Fruit fly (Drosophila melanogaster) whole organism, embryonic: ENCODE measurements around the gene Prp3.

ENCODE experiments used
- CG10431 ChIP-seq: fragments of 200-800 bp; sonication (Bioruptor generic); optimal IDR thresholded peaks from 3 replicates; lab custom pipeline; 2018; ENCODE audit warnings: missing biosample characterization, mild to moderate bottlenecking, missing genetic modification characterization
- CG10543 ChIP-seq: fragments of 200-800 bp; sonication (Bioruptor generic); optimal IDR thresholded peaks from 3 replicates; lab custom pipeline; 2017; ENCODE audit warnings: missing biosample characterization, mild to moderate bottlenecking, missing genetic modification characterization, moderate library complexity
- CG11456 ChIP-seq: fragments of 200-800 bp; sonication (Bioruptor generic); IDR thresholded peaks from 3 replicates; pipeline ENCODE4 v1.3.6; 2022; ENCODE audit warnings: missing biosample characterization, missing genetic modification characterization
- CG11504 ChIP-seq: fragments of 200-800 bp; sonication (Bioruptor generic); optimal IDR thresholded peaks from 3 replicates; lab custom pipeline; 2019; ENCODE audit warnings: missing biosample characterization, mild to moderate bottlenecking, missing genetic modification characterization, moderate library complexity
- CG12071 ChIP-seq: fragments of 200-800 bp; sonication (Bioruptor generic); optimal IDR thresholded peaks from 3 replicates; lab custom pipeline; 2018; ENCODE audit warnings: missing biosample characterization, mild to moderate bottlenecking, missing genetic modification characterization
- CG12219 ChIP-seq: fragments of 200-800 bp; sonication (Bioruptor generic); optimal IDR thresholded peaks from 3 replicates; lab custom pipeline; 2018; ENCODE audit warnings: missing biosample characterization, mild to moderate bottlenecking, missing genetic modification characterization
- CG12236 ChIP-seq: fragments of 200-800 bp; sonication (Bioruptor generic); optimal IDR thresholded peaks from 2 replicates; lab custom pipeline; 2016; ENCODE audit warnings: missing biosample characterization, missing genetic modification characterization
- CG12659 ChIP-seq: fragments of 200-800 bp; sonication (Bioruptor generic); optimal IDR thresholded peaks from 3 replicates; lab custom pipeline; 2017; ENCODE audit warnings: mild to moderate bottlenecking, missing biosample characterization, missing genetic modification reagents, missing genetic modification characterization
- CG12769 ChIP-seq: fragments of 200-800 bp; sonication (Bioruptor generic); optimal IDR thresholded peaks from 2 replicates; lab custom pipeline; 2019; ENCODE audit warnings: missing biosample characterization, mild to moderate bottlenecking, missing genetic modification characterization, moderate library complexity
- CG15011 ChIP-seq: fragments of 200-800 bp; sonication (Bioruptor generic); optimal IDR thresholded peaks from 3 replicates; lab custom pipeline; 2018; ENCODE audit warnings: missing biosample characterization, mild to moderate bottlenecking, missing genetic modification characterization
- CG17328 ChIP-seq: fragments of 200-800 bp; sonication (Bioruptor generic); IDR thresholded peaks from 2 replicates; pipeline ENCODE4 v1.3.6; 2022; ENCODE audit warnings: missing biosample characterization, missing genetic modification characterization
- CG18011 ChIP-seq: fragments of 200-800 bp; sonication (Bioruptor generic); optimal IDR thresholded peaks from 2 replicates; lab custom pipeline; 2017; ENCODE audit warnings: missing biosample characterization, missing genetic modification characterization, mild to moderate bottlenecking, moderate library complexity, missing genotype
- CG31388 ChIP-seq: fragments of 200-800 bp; sonication (Bioruptor generic); optimal IDR thresholded peaks from 2 replicates; lab custom pipeline; 2016; ENCODE audit warnings: missing biosample characterization, missing genetic modification characterization
- CG34376 ChIP-seq: fragments of 200-800 bp; sonication (Bioruptor generic); optimal IDR thresholded peaks from 2 replicates; lab custom pipeline; 2018; ENCODE audit warnings: missing biosample characterization, mild to moderate bottlenecking, missing genetic modification characterization
- CG4360 ChIP-seq: fragments of 200-800 bp; sonication (Bioruptor generic); IDR thresholded peaks from 2 replicates; pipeline ENCODE4 v1.3.6; 2022; ENCODE audit warnings: missing biosample characterization, missing genetic modification characterization
- CG4424 ChIP-seq: fragments of 200-800 bp; sonication (Bioruptor generic); optimal IDR thresholded peaks from 3 replicates; lab custom pipeline; 2016; ENCODE audit warnings: missing biosample characterization, missing genetic modification characterization
- CG4707 ChIP-seq: fragments of 200-800 bp; sonication (Bioruptor generic); optimal IDR thresholded peaks from 2 replicates; lab custom pipeline; 2018; ENCODE audit warnings: missing biosample characterization, mild to moderate bottlenecking, missing genetic modification characterization, moderate library complexity
- CG6854 ChIP-seq: fragments of 200-800 bp; sonication (Bioruptor generic); optimal IDR thresholded peaks from 3 replicates; lab custom pipeline; 2017; ENCODE audit warnings: missing biosample characterization, mild to moderate bottlenecking, missing genetic modification characterization
- CG7839 ChIP-seq: fragments of 200-800 bp; sonication (Bioruptor generic); optimal IDR thresholded peaks from 3 replicates; lab custom pipeline; 2018; ENCODE audit warnings: missing biosample characterization, mild to moderate bottlenecking, missing genetic modification characterization, moderate library complexity
- CG8478 ChIP-seq: fragments of >200 bp; optimal IDR thresholded peaks from 2 replicates; lab custom pipeline; 2018
- CG9727 ChIP-seq: fragments of 200-800 bp; sonication (Bioruptor generic); optimal IDR thresholded peaks from 3 replicates; lab custom pipeline; 2017; ENCODE audit warnings: missing biosample characterization, mild to moderate bottlenecking, missing genetic modification characterization
- Eip74EF ChIP-seq, 2 experiments: fragments of 200-800 bp in 1 of 2; fragments of >200 bp in 1 of 2; sonication (Bioruptor generic) in 1 of 2; optimal IDR thresholded peaks; 2 replicates each; lab custom pipeline; 2017 to 2019; ENCODE audit warnings: missing biosample characterization in 2 of 2, missing genetic modification characterization in 2 of 2, mild to moderate bottlenecking in 1 of 2, moderate library complexity in 1 of 2
- GATAe ChIP-seq: fragments of 200-800 bp; sonication (Bioruptor generic); conservative IDR thresholded peaks from 2 replicates; pipeline ENCODE4 v1.3.6; 2022; ENCODE audit warnings: missing biosample characterization, missing genetic modification characterization
- H15 ChIP-seq: fragments of 200-800 bp; sonication (Bioruptor generic); IDR thresholded peaks from 3 replicates; pipeline ENCODE4 v1.3.6; 2022; ENCODE audit warnings: missing biosample characterization, missing genetic modification characterization
- HLHmδ ChIP-seq: fragments of 200-800 bp; sonication (Bioruptor generic); optimal IDR thresholded peaks from 2 replicates; lab custom pipeline; 2018; ENCODE audit warnings: missing biosample characterization, mild to moderate bottlenecking, missing genetic modification characterization, moderate library complexity
- Hand ChIP-seq: fragments of 200-800 bp; sonication (Bioruptor generic); optimal IDR thresholded peaks from 2 replicates; lab custom pipeline; 2017; ENCODE audit warnings: mild to moderate bottlenecking, missing biosample characterization, missing genetic modification reagents, missing genetic modification characterization
- Nf-YA ChIP-seq: fragments of 200-800 bp; sonication (Bioruptor generic); IDR thresholded peaks from 2 replicates; pipeline ENCODE4 v1.3.6; 2022; ENCODE audit warnings: missing biosample characterization, missing genetic modification characterization
- Opbp ChIP-seq: fragments of 200-800 bp; sonication (Bioruptor generic); IDR thresholded peaks from 3 replicates; pipeline ENCODE4 v1.3.6; 2022; ENCODE audit warnings: missing biosample characterization, missing genetic modification characterization; ENCODE audit not compliant: partially characterized antibody
- Pdp1 ChIP-seq, 2 experiments: fragments of 200-800 bp; sonication (Bioruptor generic); optimal IDR thresholded peaks; 3 replicates each; lab custom pipeline; 2016; ENCODE audit warnings: missing biosample characterization in 2 of 2, missing genetic modification characterization in 2 of 2, mild to moderate bottlenecking in 1 of 2, moderate library complexity in 1 of 2
- Rx ChIP-seq: fragments of 200-800 bp; sonication (Bioruptor generic); IDR thresholded peaks from 2 replicates; pipeline ENCODE4 v1.3.6; 2022; ENCODE audit warnings: missing biosample characterization, missing genetic modification characterization
- Sin3A ChIP-seq: fragments of >200 bp; optimal IDR thresholded peaks from 2 replicates; lab custom pipeline; 2018
- al ChIP-seq: fragments of 200-800 bp; sonication (Bioruptor generic); IDR thresholded peaks from 2 replicates; pipeline ENCODE4 v1.3.6; 2022; ENCODE audit warnings: missing biosample characterization, missing genetic modification characterization
- bab2 ChIP-seq: fragments of 200-800 bp; sonication (Bioruptor generic); optimal IDR thresholded peaks from 2 replicates; lab custom pipeline; 2016; ENCODE audit warnings: missing biosample characterization, missing genetic modification characterization
- ci ChIP-seq: fragments of 200-800 bp; sonication (Bioruptor generic); IDR thresholded peaks from 3 replicates; pipeline ENCODE4 v1.3.6; 2022; ENCODE audit warnings: missing biosample characterization, missing genetic modification characterization
- disco-r ChIP-seq: fragments of 200-800 bp; sonication (Bioruptor generic); optimal IDR thresholded peaks from 2 replicates; lab custom pipeline; 2016; ENCODE audit warnings: missing biosample characterization, missing genetic modification characterization
- eve ChIP-seq, 2 experiments: fragments of >200 bp; optimal IDR thresholded peaks; 2 replicates each; lab custom pipeline; 2017; ENCODE audit warnings: missing biosample characterization in 2 of 2, missing genetic modification characterization in 2 of 2
- ewg ChIP-seq: fragments of 200-800 bp; sonication (Bioruptor generic); optimal IDR thresholded peaks from 3 replicates; lab custom pipeline; 2017; ENCODE audit warnings: mild to moderate bottlenecking, missing biosample characterization, missing genetic modification reagents, missing genetic modification characterization
- eyg ChIP-seq: fragments of 200-800 bp; sonication (Bioruptor generic); optimal IDR thresholded peaks from 3 replicates; lab custom pipeline; 2016; ENCODE audit warnings: missing biosample characterization, missing genetic modification characterization
- fd3F ChIP-seq: fragments of 200-800 bp; sonication (Bioruptor generic); optimal IDR thresholded peaks from 2 replicates; lab custom pipeline; 2018; ENCODE audit warnings: missing biosample characterization, mild to moderate bottlenecking, missing genetic modification characterization, moderate library complexity
- gsb ChIP-seq: fragments of 200-800 bp; sonication (Bioruptor generic); IDR thresholded peaks from 2 replicates; pipeline ENCODE4 v1.3.6; 2022; ENCODE audit warnings: missing biosample characterization, missing genetic modification characterization
- ind ChIP-seq: fragments of 200-800 bp; sonication (Bioruptor generic); optimal IDR thresholded peaks from 3 replicates; lab custom pipeline; 2016; ENCODE audit warnings: missing biosample characterization, missing genetic modification characterization
- insv ChIP-seq, 2 experiments: fragments of 200-800 bp; sonication (Bioruptor generic); optimal IDR thresholded peaks; 3 replicates each; lab custom pipeline; 2016 to 2018; ENCODE audit warnings: missing biosample characterization in 2 of 2, missing genetic modification characterization in 2 of 2
- inv ChIP-seq: fragments of 200-800 bp; sonication (Bioruptor generic); IDR thresholded peaks from 2 replicates; pipeline ENCODE4 v1.3.6; 2022; ENCODE audit warnings: missing biosample characterization, missing genetic modification characterization; ENCODE audit not compliant: partially characterized antibody
- lab ChIP-seq: fragments of 200-800 bp; sonication (Bioruptor generic); optimal IDR thresholded peaks from 3 replicates; lab custom pipeline; 2017; ENCODE audit warnings: missing biosample characterization, missing genetic modification characterization, mild to moderate bottlenecking, moderate library complexity, missing genetic modification reagents
- nau ChIP-seq: fragments of 200-800 bp; sonication (Bioruptor generic); optimal IDR thresholded peaks from 3 replicates; lab custom pipeline; 2017; ENCODE audit warnings: missing biosample characterization, mild to moderate bottlenecking, missing genetic modification characterization, missing genetic modification reagents
- peb ChIP-seq: fragments of 200-800 bp; sonication (Bioruptor generic); IDR thresholded peaks from 2 replicates; pipeline ENCODE4 v1.3.6; 2022; ENCODE audit warnings: missing biosample characterization, missing genetic modification characterization
- pfk ChIP-seq: fragments of 200-800 bp; sonication (Bioruptor generic); optimal IDR thresholded peaks from 2 replicates; lab custom pipeline; 2018; ENCODE audit warnings: missing biosample characterization, mild to moderate bottlenecking, missing genetic modification characterization, moderate library complexity
- slbo ChIP-seq: fragments of 200-800 bp; sonication (Bioruptor generic); IDR thresholded peaks from 2 replicates; pipeline ENCODE4 v1.3.6; 2022; ENCODE audit warnings: missing biosample characterization, missing genetic modification characterization
- sqz ChIP-seq: fragments of 200-800 bp; sonication (Bioruptor generic); optimal IDR thresholded peaks from 3 replicates; lab custom pipeline; 2018; ENCODE audit warnings: missing biosample characterization, mild to moderate bottlenecking, missing genetic modification characterization
- unpg ChIP-seq: fragments of 200-800 bp; sonication (Bioruptor generic); optimal IDR thresholded peaks from 3 replicates; lab custom pipeline; 2018; ENCODE audit warnings: missing biosample characterization, mild to moderate bottlenecking, missing genetic modification characterization, moderate library complexity
- z ChIP-seq: fragments of 200-800 bp; sonication (Bioruptor generic); IDR thresholded peaks from 3 replicates; pipeline ENCODE4 v1.3.6; 2022; ENCODE audit warnings: missing biosample characterization, missing genetic modification characterization

Gene Prp3

dm6 chr3L:19932917-19933316 lies 22.8 kb downstream of the Prp3 start (continued):
- TF ChIP-seq peb (GFP tag; lab: Robert Waterston, UW) (no peak), slbo (GFP tag; lab: Robert Waterston, UW) (no peak), eve (GFP tag; optimal IDR thresholded peaks at IDR 0.05; lab: Kevin White, UChicago) (no peak), nau (GFP tag; lab: Kevin White, UChicago) (peak; percentile 55), inv (GFP tag; lab: Robert Waterston, UW) (no peak), CG31388 (GFP tag; lab: Kevin White, UChicago) (no peak), al (GFP tag; lab: Robert Waterston, UW) (no peak), HLHmδ (GFP tag; lab: Kevin White, UChicago) (no peak), Sin3A (no peak), GATAe (GFP tag; lab: Robert Waterston, UW) (0 out of 2 replicates have a peak, but pooled peaks have one; percentile 33), CG12236 (GFP tag; lab: Kevin White, UChicago) (no peak), bab2 (GFP tag; lab: Kevin White, UChicago) (no peak), lab (GFP tag; lab: Kevin White, UChicago) (peak; percentile 82), sqz (no peak), CG8478 (lab: Kevin White, UChicago) (no peak), CG11456 (GFP tag; lab: Robert Waterston, UW) (no peak), CG9727 (no peak), CG12071 (peak; percentile 85), pfk (no peak), Eip74EF (GFP tag; optimal IDR thresholded peaks at IDR 0.05; lab: Kevin White, UChicago) (no peak), H15 (no peak), CG7839 (tag; lab: Kevin White, UChicago) (peak; percentile 14), CG10543 (GFP tag; lab: Kevin White, UChicago) (peak; percentile 34), disco-r (GFP tag; lab: Kevin White, UChicago) (no peak), unpg (peak; percentile 49), Opbp (GFP tag; lab: Robert Waterston, UW) (no peak), CG12219 (GFP tag; lab: Kevin White, UChicago) (peak; percentile 51), fd3F (GFP tag; lab: Kevin White, UChicago) (peak; percentile 5), CG6854 (GFP tag; lab: Kevin White, UChicago) (peak; percentile 23), CG18011 (peak; percentile 25), Rx (no peak), Hand (GFP tag; lab: Kevin White, UChicago) (no peak), CG4424 (GFP tag; lab: Kevin White, UChicago) (peak; percentile 36), Nf-YA (GFP tag; lab: Robert Waterston, UW) (peak; percentile 49; the same call in 1 of the 2 replicates), ind (GFP tag; lab: Kevin White, UChicago) (no peak), gsb (GFP tag; lab: Robert Waterston, UW) (0 out of 2 replicates have a peak, but pooled peaks have one; percentile 32), ci (GFP tag; lab: Robert Waterston, UW) (peak; percentile 71; the same call in 2 of the 3 replicates), insv (GFP tag; optimal IDR thresholded peaks at IDR 0.05; lab: Kevin White, UChicago) (peak in 1 of 2 experiments; percentile 12), CG15011 (GFP tag; lab: Kevin White, UChicago) (no peak), CG4360 (no peak), CG11504 (tag; lab: Kevin White, UChicago) (peak; percentile 99), eyg (GFP tag; lab: Kevin White, UChicago) (peak; percentile 0), CG4707 (GFP tag; lab: Kevin White, UChicago) (peak; percentile 48), CG34376 (peak; percentile 86), ewg (GFP tag; lab: Kevin White, UChicago) (no peak), CG10431 (GFP tag; lab: Kevin White, UChicago) (peak; percentile 24), CG12769 (tag; lab: Kevin White, UChicago) (peak; percentile 12), Pdp1 (GFP tag; optimal IDR thresholded peaks at IDR 0.05; lab: Kevin White, UChicago) (peak in 1 of 2 experiments; percentile 26), CG12659 (GFP tag; lab: Kevin White, UChicago) (peak; percentile 21), CG17328 (no peak), z (GFP tag; lab: Robert Waterston, UW) (no peak)
